Fruit fly (Drosophila melanogaster) S2 (cell line): ENCODE data around the gene cni.

Experiments used
- CG8478 ChIP-seq: fragments of >200 bp; optimal IDR thresholded peaks from 2 replicates; lab custom pipeline; 2018
- CTCF ChIP-seq, 2 experiments: fragments of >200 bp; optimal IDR thresholded peaks; 2 replicates each; lab custom pipeline; 2018

DNA sequence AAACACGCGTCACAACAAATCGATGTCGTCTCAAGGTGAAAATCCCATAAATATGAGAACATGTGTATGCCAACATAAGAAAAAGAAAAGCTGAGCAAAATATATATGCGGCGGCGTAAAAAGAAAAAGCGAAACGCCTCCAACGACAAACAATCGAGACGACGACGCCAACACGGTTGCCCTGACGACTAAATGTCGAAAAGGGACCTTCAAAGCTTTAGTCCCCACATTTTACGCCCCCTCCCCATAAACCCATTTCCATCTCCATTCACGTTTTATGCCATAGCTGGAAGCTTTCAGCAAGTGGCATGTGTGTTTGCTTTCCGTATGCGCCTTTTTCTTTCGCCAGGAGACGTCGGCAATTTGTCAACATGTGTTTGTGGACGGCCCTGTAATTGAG, 32.6 kb downstream of the cni start:
- TF ChIP-seq CG8478 (lab: Kevin White, UChicago) (no peak), CTCF (optimal IDR thresholded peaks at IDR 0.05; lab: Kevin White, UChicago) (no peak)
